Worm (Caenorhabditis elegans) whole organism, early embryonic: ENCODE measurements around the gene ztf-31.

Experiments used
- F13C5.2 ChIP-seq: sonication (generic microtip); optimal IDR thresholded peaks from 2 replicates; lab custom pipeline; 2017; ENCODE audit warnings: mild to moderate bottlenecking, missing genetic modification characterization, inconsistent platforms, missing compliant biosample characterization
- ama-1 ChIP-seq: fragments of 150-350 bp; optimal IDR thresholded peaks from 2 replicates; lab custom pipeline; 2014
- ceh-13 ChIP-seq: fragments of 200-800 bp; sonication (Bioruptor generic); optimal IDR thresholded peaks from 2 replicates; lab custom pipeline; 2018; ENCODE audit warnings: mild to moderate bottlenecking, missing genetic modification characterization, missing compliant biosample characterization
- ceh-36 ChIP-seq: sonication (generic microtip); optimal IDR thresholded peaks from 2 replicates; lab custom pipeline; 2016; ENCODE audit warnings: missing genetic modification characterization, inconsistent platforms, missing compliant biosample characterization
- ets-7 ChIP-seq: sonication (generic microtip); optimal IDR thresholded peaks from 2 replicates; lab custom pipeline; 2016; ENCODE audit warnings: missing genotype, missing genetic modification characterization, missing compliant biosample characterization
- flt-1 ChIP-seq: fragments of 200-800 bp; sonication (Bioruptor generic); IDR thresholded peaks from 2 replicates; pipeline ENCODE4 v1.3.6; 2022; ENCODE audit warnings: missing genetic modification characterization, missing compliant biosample characterization
- hmbx-1 ChIP-seq: sonication (generic microtip); optimal IDR thresholded peaks from 2 replicates; lab custom pipeline; 2016; ENCODE audit warnings: mild to moderate bottlenecking, missing genetic modification characterization, missing compliant biosample characterization
- hmg-4 ChIP-seq: fragments of 200-800 bp; sonication (Bioruptor generic); optimal IDR thresholded peaks from 2 replicates; lab custom pipeline; 2018; ENCODE audit warnings: mild to moderate bottlenecking, missing genetic modification characterization, missing compliant biosample characterization
- hnd-1 ChIP-seq: sonication (generic microtip); optimal IDR thresholded peaks from 2 replicates; lab custom pipeline; 2016; ENCODE audit warnings: missing genetic modification characterization, missing compliant biosample characterization
- pes-1 ChIP-seq: fragments of 200-800 bp; sonication (Bioruptor generic); IDR thresholded peaks from 2 replicates; pipeline ENCODE4 v1.3.6; 2022; ENCODE audit warnings: missing genetic modification reagents, missing genetic modification characterization, missing compliant biosample characterization
- scrt-1 ChIP-seq: fragments of 200-800 bp; sonication (Bioruptor generic); IDR thresholded peaks from 2 replicates; pipeline ENCODE4 v1.3.6; 2022; ENCODE audit warnings: missing genetic modification characterization, missing compliant biosample characterization
- tbx-37 ChIP-seq: fragments of 200-800 bp; sonication (Bioruptor generic); conservative IDR thresholded peaks from 2 replicates; pipeline ENCODE4 v1.3.6; 2022; ENCODE audit warnings: missing genetic modification reagents, missing genetic modification characterization, missing compliant biosample characterization
- tra-4 ChIP-seq: sonication (generic microtip); optimal IDR thresholded peaks from 2 replicates; lab custom pipeline; 2017; ENCODE audit warnings: missing genetic modification characterization, missing compliant biosample characterization

DNA sequence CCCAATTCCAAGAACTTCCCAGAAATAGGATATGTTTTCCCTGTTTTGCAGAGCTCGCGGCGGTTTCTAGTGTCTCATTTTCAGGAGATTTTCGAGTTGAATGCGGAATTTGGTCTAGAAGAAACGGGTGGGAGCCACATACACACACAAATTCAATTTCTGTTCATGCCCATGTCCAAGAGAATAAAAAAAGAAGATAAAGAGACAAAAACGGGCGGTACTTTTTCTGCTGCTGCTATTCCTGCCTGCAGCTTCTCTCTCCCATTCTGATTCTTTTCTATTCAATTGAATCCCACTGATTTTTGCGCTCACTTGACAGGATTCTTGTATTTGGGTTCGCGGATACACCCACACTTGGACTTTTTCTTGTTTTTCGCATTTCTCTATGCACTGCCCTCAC lies 21.4 kb downstream of the ztf-31 start:
- TF ChIP-seq hmbx-1 (tag; lab: Kevin White, UChicago) (no peak), hmg-4 (no peak), ama-1 (lab: Kevin White, UChicago) (no peak), F13C5.2 (tag; lab: Kevin White, UChicago) (no peak), pes-1 (GFP tag; lab: Robert Waterston, UW) (no peak), tra-4 (tag; lab: Kevin White, UChicago) (no peak), flt-1 (GFP tag; lab: Robert Waterston, UW) (no peak), ceh-36 (no peak), hnd-1 (tag; lab: Kevin White, UChicago) (no peak), scrt-1 (GFP tag; lab: Robert Waterston, UW) (no peak), ceh-13 (GFP tag; lab: Kevin White, UChicago) (no peak), tbx-37 (GFP tag; lab: Robert Waterston, UW) (no peak), ets-7 (tag; lab: Kevin White, UChicago) (no peak)
